Worm (Caenorhabditis elegans): Measurements from ENCODE around the gene srh-291.
A peak's percentile ranks its signal among the peaks of the same experiment; 100 is the strongest.

srh-291 gene

ce11 chrV:17812127-17812526 lies 6.7 kb downstream of the srh-291 start:
- TF ChIP-seq D1046.2 (GFP tag; IDR thresholded peaks at IDR 0.05): peak; percentile 50; the same call in 1 of the 2 replicates
- TF ChIP-seq saeg-2 (GFP tag; IDR thresholded peaks at IDR 0.05): 0 out of 2 replicates have a peak, but pooled peaks have one; percentile 49
- peak; percentile 94 for TF ChIP-seq set-16 (GFP tag; IDR thresholded peaks at IDR 0.05)
- TF ChIP-seq mxl-3 (GFP tag; optimal IDR thresholded peaks at IDR 0.05): no peak
- peak; percentile 57 for TF ChIP-seq egl-43 (GFP tag; IDR thresholded peaks at IDR 0.05)
- TF ChIP-seq lin-29 (GFP tag; IDR thresholded peaks at IDR 0.05): no peak

- peak in 1 of 2 experiments; percentile 26 for TF ChIP-seq unc-62 (GFP tag; optimal IDR thresholded peaks at IDR 0.05 in 1 of 2)
- TF ChIP-seq unc-62 (tag; optimal IDR thresholded peaks at IDR 0.05): no peak
- TF ChIP-seq madf-5 (GFP tag; IDR thresholded peaks at IDR 0.05): no peak
Observed at ce11 chrV:17818567-17818966, 13.1 kb downstream of the srh-291 start, which contains the start of gene srh-298. Gene srh-298 (plus strand): TSS chrV:17818867.

- TF ChIP-seq D1046.2 (GFP tag; IDR thresholded peaks at IDR 0.05) (no peak), egl-43 (GFP tag; IDR thresholded peaks at IDR 0.05) (peak; percentile 68; the same call in 1 of the 2 replicates), set-16 (GFP tag; IDR thresholded peaks at IDR 0.05) (peak; percentile 73)
Observed at ce11 chrV:17819704-17820103, 14.3 kb downstream of the srh-291 start.

- peak; percentile 17 for TF ChIP-seq aha-1 (tag)
- no peak for TF ChIP-seq R02D3.7 (tag; optimal IDR thresholded peaks at IDR 0.05)
- peak in 1 of 2 experiments; percentile 10 for TF ChIP-seq unc-62 (GFP tag; optimal IDR thresholded peaks at IDR 0.05 in 1 of 2)
- TF ChIP-seq unc-62 (tag; optimal IDR thresholded peaks at IDR 0.05): no peak
Observed at ce11 chrV:17821805-17822204, 16.4 kb downstream of the srh-291 start, which contains the start of gene srh-300. Gene srh-300 (plus strand): TSS chrV:17822105.

- TF ChIP-seq unc-62 (GFP tag; optimal IDR thresholded peaks at IDR 0.05 in 1 of 2) (peak in 1 of 2 experiments; percentile 54), unc-62 (tag; optimal IDR thresholded peaks at IDR 0.05) (no peak), vab-7 (GFP tag; IDR thresholded peaks at IDR 0.05) (no peak)
Observed at ce11 chrV:17824610-17825009, 19.2 kb downstream of the srh-291 start, which contains the start of gene srh-301. Gene srh-301 (plus strand): TSS chrV:17824910.

ce11 chrV:17826325-17826724 lies 20.9 kb downstream of the srh-291 start:
- peak; percentile 42 for TF ChIP-seq aha-1 (tag)

- TF ChIP-seq ztf-11 (tag; optimal IDR thresholded peaks at IDR 0.05): no peak
Observed at ce11 chrV:17828310-17828709, 22.9 kb downstream of the srh-291 start, which contains the start of gene srh-304. Gene srh-304 (plus strand): TSS chrV:17828610.

ce11 chrV:17831350-17831749 lies 25.9 kb downstream of the srh-291 start, which contains the start of gene srh-303:
Gene srh-303 (plus strand): TSS chrV:17831650.
- no peak for TF ChIP-seq madf-5 (GFP tag; IDR thresholded peaks at IDR 0.05)
- no peak for TF ChIP-seq mxl-2 (GFP tag; conservative IDR thresholded peaks at IDR 0.05)
- no peak for TF ChIP-seq ceh-28 (tag; optimal IDR thresholded peaks at IDR 0.05)
- TF ChIP-seq hif-1 (tag; optimal IDR thresholded peaks at IDR 0.05): no peak
- no peak for TF ChIP-seq nhr-10 (tag; optimal IDR thresholded peaks at IDR 0.05)
- no peak for TF ChIP-seq ceh-20 (GFP tag; IDR thresholded peaks at IDR 0.05)
- TF ChIP-seq cey-2 (tag; optimal IDR thresholded peaks at IDR 0.05; ENCODE audit: borderline replicate concordance, insufficient read depth): no peak

- TF ChIP-seq dmd-9 (GFP tag; IDR thresholded peaks at IDR 0.05) (no peak), lin-1 (GFP tag; IDR thresholded peaks at IDR 0.05) (no peak), lin-15B (tag; optimal IDR thresholded peaks at IDR 0.05) (no peak), ceh-44 (GFP tag; IDR thresholded peaks at IDR 0.05) (no peak), daf-19 (GFP tag; conservative IDR thresholded peaks at IDR 0.05) (no peak), ceh-28 (tag; optimal IDR thresholded peaks at IDR 0.05) (no peak), fos-1 (tag; optimal IDR thresholded peaks at IDR 0.05) (no peak), nhr-42 (GFP tag; IDR thresholded peaks at IDR 0.05) (no peak), vab-7 (GFP tag; IDR thresholded peaks at IDR 0.05) (no peak), attf-4 (tag; optimal IDR thresholded peaks at IDR 0.05) (no peak), dmd-6 (GFP tag; IDR thresholded peaks at IDR 0.05) (no peak), F44E2.7 (GFP tag; IDR thresholded peaks at IDR 0.05) (no peak)
Observed at ce11 chrV:17844106-17844505, 38.7 kb downstream of the srh-291 start, which contains the start of gene srh-286. Gene srh-286 (minus strand): TSS chrV:17844206.

All from whole organism, L4 larva.